Worm (Caenorhabditis elegans) whole organism, early embryonic: Measurements from ENCODE around the gene ZK1290.14.

Experiments
- B0310.2 ChIP-seq: sonication (generic microtip); optimal IDR thresholded peaks from 2 replicates; lab custom pipeline; 2016; ENCODE audit warnings: mild to moderate bottlenecking, missing genetic modification characterization, missing compliant biosample characterization
- F13C5.2 ChIP-seq: sonication (generic microtip); optimal IDR thresholded peaks from 2 replicates; lab custom pipeline; 2017; ENCODE audit warnings: mild to moderate bottlenecking, missing genetic modification characterization, inconsistent platforms, missing compliant biosample characterization
- aly-1 ChIP-seq: sonication (generic microtip); optimal IDR thresholded peaks from 2 replicates; lab custom pipeline; 2016; ENCODE audit warnings: missing genetic modification characterization, missing compliant biosample characterization
- ama-1 ChIP-seq: fragments of 150-350 bp; optimal IDR thresholded peaks from 2 replicates; lab custom pipeline; 2014
- ceh-13 ChIP-seq: fragments of 200-800 bp; sonication (Bioruptor generic); optimal IDR thresholded peaks from 2 replicates; lab custom pipeline; 2018; ENCODE audit warnings: mild to moderate bottlenecking, missing genetic modification characterization, missing compliant biosample characterization
- ceh-36 ChIP-seq: sonication (generic microtip); optimal IDR thresholded peaks from 2 replicates; lab custom pipeline; 2016; ENCODE audit warnings: missing genetic modification characterization, inconsistent platforms, missing compliant biosample characterization
- ets-7 ChIP-seq: sonication (generic microtip); optimal IDR thresholded peaks from 2 replicates; lab custom pipeline; 2016; ENCODE audit warnings: missing genotype, missing genetic modification characterization, missing compliant biosample characterization
- flt-1 ChIP-seq: fragments of 200-800 bp; sonication (Bioruptor generic); IDR thresholded peaks from 2 replicates; pipeline ENCODE4 v1.3.6; 2022; ENCODE audit warnings: missing genetic modification characterization, missing compliant biosample characterization
- hmbx-1 ChIP-seq: sonication (generic microtip); optimal IDR thresholded peaks from 2 replicates; lab custom pipeline; 2016; ENCODE audit warnings: mild to moderate bottlenecking, missing genetic modification characterization, missing compliant biosample characterization
- hmg-4 ChIP-seq: fragments of 200-800 bp; sonication (Bioruptor generic); optimal IDR thresholded peaks from 2 replicates; lab custom pipeline; 2018; ENCODE audit warnings: mild to moderate bottlenecking, missing genetic modification characterization, missing compliant biosample characterization
- hnd-1 ChIP-seq: sonication (generic microtip); optimal IDR thresholded peaks from 2 replicates; lab custom pipeline; 2016; ENCODE audit warnings: missing genetic modification characterization, missing compliant biosample characterization
- pes-1 ChIP-seq: fragments of 200-800 bp; sonication (Bioruptor generic); IDR thresholded peaks from 2 replicates; pipeline ENCODE4 v1.3.6; 2022; ENCODE audit warnings: missing genetic modification reagents, missing genetic modification characterization, missing compliant biosample characterization
- scrt-1 ChIP-seq: fragments of 200-800 bp; sonication (Bioruptor generic); IDR thresholded peaks from 2 replicates; pipeline ENCODE4 v1.3.6; 2022; ENCODE audit warnings: missing genetic modification characterization, missing compliant biosample characterization
- sea-1 ChIP-seq: fragments of 200-800 bp; sonication (Bioruptor generic); conservative IDR thresholded peaks from 2 replicates; pipeline ENCODE4 v1.3.6; 2022; ENCODE audit warnings: missing genetic modification characterization, missing compliant biosample characterization
- tbx-11 ChIP-seq: fragments of 200-800 bp; sonication (Bioruptor generic); IDR thresholded peaks from 2 replicates; pipeline ENCODE4 v1.3.6; 2022; ENCODE audit warnings: missing genetic modification characterization, missing compliant biosample characterization
- tbx-37 ChIP-seq: fragments of 200-800 bp; sonication (Bioruptor generic); conservative IDR thresholded peaks from 2 replicates; pipeline ENCODE4 v1.3.6; 2022; ENCODE audit warnings: missing genetic modification reagents, missing genetic modification characterization, missing compliant biosample characterization
- tra-4 ChIP-seq: sonication (generic microtip); optimal IDR thresholded peaks from 2 replicates; lab custom pipeline; 2017; ENCODE audit warnings: missing genetic modification characterization, missing compliant biosample characterization

Gene ZK1290.14

ce11 chrII:7583555-7583954 is 28.2 kb upstream of the ZK1290.14 start, which contains the start of gene mks-3:
Gene mks-3 (minus strand): TSS chrII:7583655.
- TF ChIP-seq ceh-36: no peak
- no peak for TF ChIP-seq ama-1
- TF ChIP-seq ets-7 (tag; lab: Kevin White, UChicago): no peak
- TF ChIP-seq tbx-11 (GFP tag; lab: Robert Waterston, UW): no peak
- no peak for TF ChIP-seq ceh-13 (GFP tag; lab: Kevin White, UChicago)
- no peak for TF ChIP-seq F13C5.2 (tag; lab: Kevin White, UChicago)
- no peak for TF ChIP-seq sea-1 (GFP tag; lab: Robert Waterston, UW)
- TF ChIP-seq aly-1 (tag; lab: Kevin White, UChicago): no peak
- no peak for TF ChIP-seq scrt-1 (GFP tag; lab: Robert Waterston, UW)
- no peak for TF ChIP-seq B0310.2
- no peak for TF ChIP-seq hmbx-1 (tag; lab: Kevin White, UChicago)
- TF ChIP-seq hmg-4 (GFP tag; lab: Kevin White, UChicago): no peak
- TF ChIP-seq flt-1 (GFP tag; lab: Robert Waterston, UW): no peak
- no peak for TF ChIP-seq hnd-1 (tag; lab: Kevin White, UChicago)
- no peak for TF ChIP-seq tra-4
- TF ChIP-seq tbx-37 (GFP tag; lab: Robert Waterston, UW): no peak
- TF ChIP-seq pes-1: no peak

- TF ChIP-seq sea-1 (GFP tag; lab: Robert Waterston, UW) (no peak), ets-7 (tag; lab: Kevin White, UChicago) (no peak), F13C5.2 (tag; lab: Kevin White, UChicago) (no peak), pes-1 (no peak), hmg-4 (GFP tag; lab: Kevin White, UChicago) (no peak), B0310.2 (no peak), hmbx-1 (tag; lab: Kevin White, UChicago) (no peak), ceh-36 (no peak), ceh-13 (GFP tag; lab: Kevin White, UChicago) (no peak), tbx-11 (GFP tag; lab: Robert Waterston, UW) (no peak), scrt-1 (GFP tag; lab: Robert Waterston, UW) (no peak), aly-1 (tag; lab: Kevin White, UChicago) (no peak)
Measured at ce11 chrII:7577412-7577811, 22.0 kb upstream of the ZK1290.14 start, which contains the start of gene F35D2.6. Gene F35D2.6 (plus strand): TSS chrII:7577712.

DNA sequence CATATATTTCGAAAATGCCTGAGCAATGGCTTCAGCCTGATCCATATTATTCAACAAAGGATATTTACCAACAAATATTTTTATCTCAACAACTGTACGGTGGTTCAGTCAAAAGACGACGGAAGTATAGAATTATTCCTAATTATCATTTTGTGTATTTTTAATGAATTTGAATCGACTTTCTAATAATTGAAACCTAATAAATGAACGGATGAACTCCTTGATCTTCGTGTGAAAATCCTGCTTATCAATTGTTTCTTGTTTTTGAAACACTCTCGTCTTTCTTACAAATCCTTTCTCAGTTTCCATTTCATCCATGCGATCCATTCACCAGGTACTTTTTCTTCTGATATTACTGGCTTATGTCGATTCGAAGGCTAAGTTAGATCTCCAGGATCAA is 20.2 kb upstream of the ZK1290.14 start, which contains the start of gene F35D2.1:
Gene F35D2.1, plus strand, starts transcription at position 301 of the 400 bp plus-strand sequence.
- TF ChIP-seq tbx-37 (GFP tag; lab: Robert Waterston, UW): no peak

- no peak for TF ChIP-seq tbx-37 (GFP tag; lab: Robert Waterston, UW)
- no peak for TF ChIP-seq scrt-1 (GFP tag; lab: Robert Waterston, UW)
- TF ChIP-seq hmbx-1 (tag; lab: Kevin White, UChicago): no peak
- no peak for TF ChIP-seq tra-4
Measured at ce11 chrII:7574143-7574542, 18.8 kb upstream of the ZK1290.14 start, which contains the start of gene F35D2.2. Gene F35D2.2 (plus strand): TSS chrII:7574443.

DNA sequence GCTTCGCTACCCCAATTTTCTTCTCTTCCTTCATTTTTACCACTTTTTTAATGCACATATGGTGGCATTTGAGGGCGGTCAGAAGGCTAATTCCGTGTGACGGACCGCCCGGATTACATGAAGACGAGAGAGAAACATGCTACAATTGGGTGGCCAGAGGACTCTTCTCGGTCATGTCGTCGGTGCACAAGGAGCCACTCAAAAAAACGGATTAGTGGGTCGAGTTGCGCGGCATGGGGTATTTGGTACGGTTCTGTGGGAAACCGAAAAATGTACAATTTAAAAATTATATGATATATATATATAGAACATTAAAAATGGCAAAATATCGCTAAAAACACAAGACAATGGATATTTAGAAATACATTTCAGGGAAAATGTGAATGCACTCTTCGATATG is 15.4 kb upstream of the ZK1290.14 start:
- TF ChIP-seq ceh-36 (peak; percentile 62), ceh-13 (GFP tag; lab: Kevin White, UChicago) (no peak)

DNA sequence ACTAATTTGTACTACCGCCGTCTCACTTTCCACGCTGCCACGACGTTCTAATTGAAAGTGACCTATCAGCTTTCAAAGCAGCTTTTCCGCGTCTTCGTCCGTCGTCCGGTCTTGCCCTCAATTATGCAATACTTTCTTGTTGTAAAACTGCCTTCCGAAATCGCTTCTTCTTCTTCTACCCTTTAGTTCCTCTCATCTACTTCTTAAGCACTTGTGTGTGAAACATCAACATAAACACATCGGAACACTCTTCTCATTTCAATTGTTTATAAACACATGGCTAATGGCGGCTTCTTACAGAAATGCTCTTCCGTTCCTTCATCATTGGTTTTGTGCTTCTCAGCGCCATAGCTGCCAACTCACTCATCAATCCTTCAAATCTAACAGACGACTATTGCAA is 14.9 kb upstream of the ZK1290.14 start, which contains the start of gene F35D2.3:
Gene F35D2.3, plus strand, starts transcription at position 301 of the 400 bp plus-strand sequence.
- TF ChIP-seq tbx-11 (GFP tag; lab: Robert Waterston, UW) (no peak), sea-1 (GFP tag; lab: Robert Waterston, UW) (no peak), B0310.2 (no peak), ets-7 (tag; lab: Kevin White, UChicago) (no peak), ama-1 (no peak), hmg-4 (GFP tag; lab: Kevin White, UChicago) (no peak), hmbx-1 (tag; lab: Kevin White, UChicago) (no peak), pes-1 (no peak), ceh-36 (no peak), flt-1 (GFP tag; lab: Robert Waterston, UW) (no peak), aly-1 (tag; lab: Kevin White, UChicago) (no peak), hnd-1 (tag; lab: Kevin White, UChicago) (no peak), ceh-13 (GFP tag; lab: Kevin White, UChicago) (no peak), tbx-37 (GFP tag; lab: Robert Waterston, UW) (no peak), tra-4 (no peak), F13C5.2 (tag; lab: Kevin White, UChicago) (no peak)

DNA sequence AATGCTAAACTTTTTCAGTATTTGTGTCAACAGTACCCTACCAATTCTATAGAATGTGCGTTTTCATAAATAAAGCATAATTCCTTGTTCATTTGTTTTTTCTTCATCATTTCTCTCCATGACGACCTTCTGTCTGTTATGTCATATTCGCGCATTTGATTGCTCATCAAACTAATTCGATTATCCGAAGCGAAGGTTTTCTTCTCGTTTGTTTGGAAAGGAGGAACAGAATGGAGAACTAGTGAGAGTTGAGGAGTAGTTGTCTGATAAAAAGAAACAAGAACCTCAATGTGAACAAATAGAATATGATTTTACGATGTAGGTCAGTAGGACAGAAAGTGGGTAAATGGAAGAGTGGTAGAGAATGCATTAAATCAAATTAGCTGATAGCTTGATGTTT is 7.2 kb upstream of the ZK1290.14 start:
- TF ChIP-seq scrt-1 (GFP tag; lab: Robert Waterston, UW): no peak
- no peak for TF ChIP-seq sea-1 (GFP tag; lab: Robert Waterston, UW)
- TF ChIP-seq hnd-1 (tag; lab: Kevin White, UChicago): no peak
- no peak for TF ChIP-seq aly-1 (tag; lab: Kevin White, UChicago)
- no peak for TF ChIP-seq F13C5.2 (tag; lab: Kevin White, UChicago)
- TF ChIP-seq flt-1 (GFP tag; lab: Robert Waterston, UW): no peak
- no peak for TF ChIP-seq ets-7 (tag; lab: Kevin White, UChicago)
- no peak for TF ChIP-seq pes-1
- TF ChIP-seq ama-1: no peak
- no peak for TF ChIP-seq hmg-4 (GFP tag; lab: Kevin White, UChicago)
- no peak for TF ChIP-seq hmbx-1 (tag; lab: Kevin White, UChicago)
- TF ChIP-seq B0310.2: no peak
- no peak for TF ChIP-seq tbx-11 (GFP tag; lab: Robert Waterston, UW)

DNA sequence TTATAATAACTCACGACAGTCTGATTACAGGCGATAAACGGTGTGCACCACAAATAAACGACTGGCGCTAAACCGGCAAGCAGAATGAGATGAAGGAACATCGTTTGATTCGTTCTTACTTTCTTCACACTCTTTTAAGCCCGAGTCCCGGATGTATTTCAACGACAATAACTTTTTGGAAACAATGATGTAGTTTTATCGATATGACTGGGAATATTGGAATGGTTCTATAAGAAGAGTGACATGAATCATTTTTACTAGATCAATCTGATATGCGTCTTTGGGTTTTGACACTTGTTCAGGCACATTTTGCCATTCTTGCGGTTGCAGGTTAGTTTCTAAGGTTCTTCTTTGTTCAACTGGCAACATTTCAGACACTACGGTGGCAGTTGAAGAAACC is 6.1 kb upstream of the ZK1290.14 start, which contains the start of the genes ZK1290.11 and ZK1290.1:
Gene ZK1290.11, minus strand, starts transcription at position 101 of the 400 bp plus-strand sequence.
Gene ZK1290.1, plus strand, starts transcription at position 271 of the 400 bp plus-strand sequence.
- TF ChIP-seq hmbx-1 (tag; lab: Kevin White, UChicago) (no peak), sea-1 (GFP tag; lab: Robert Waterston, UW) (no peak), ceh-36 (no peak), hmg-4 (GFP tag; lab: Kevin White, UChicago) (no peak), B0310.2 (no peak), aly-1 (tag; lab: Kevin White, UChicago) (no peak), flt-1 (GFP tag; lab: Robert Waterston, UW) (no peak), tbx-37 (GFP tag; lab: Robert Waterston, UW) (no peak), F13C5.2 (tag; lab: Kevin White, UChicago) (no peak), ets-7 (tag; lab: Kevin White, UChicago) (no peak), pes-1 (no peak), ceh-13 (GFP tag; lab: Kevin White, UChicago) (no peak), scrt-1 (GFP tag; lab: Robert Waterston, UW) (no peak), ama-1 (no peak), hnd-1 (tag; lab: Kevin White, UChicago) (no peak), tra-4 (no peak), tbx-11 (GFP tag; lab: Robert Waterston, UW) (no peak)
